Fruit fly (Drosophila melanogaster) S2 (cell line): Measurements from ENCODE around the gene fau.

Experiments
- CG8478 ChIP-seq: fragments of >200 bp; optimal IDR thresholded peaks from 2 replicates; lab custom pipeline; 2018
- CTCF ChIP-seq, 2 experiments: fragments of >200 bp; optimal IDR thresholded peaks; 2 replicates each; lab custom pipeline; 2018

dm6 chr3R:10761980-10762379 lies 15.2 kb downstream of the fau start:
- TF ChIP-seq CG8478 (lab: Kevin White, UChicago) (no peak), CTCF (optimal IDR thresholded peaks at IDR 0.05; lab: Kevin White, UChicago) (no peak)
